Fruit fly (Drosophila melanogaster): ENCODE data around the gene Ulp1.
A peak's percentile ranks its signal among the peaks of the same experiment; 100 is the strongest.

Gene Ulp1

DNA sequence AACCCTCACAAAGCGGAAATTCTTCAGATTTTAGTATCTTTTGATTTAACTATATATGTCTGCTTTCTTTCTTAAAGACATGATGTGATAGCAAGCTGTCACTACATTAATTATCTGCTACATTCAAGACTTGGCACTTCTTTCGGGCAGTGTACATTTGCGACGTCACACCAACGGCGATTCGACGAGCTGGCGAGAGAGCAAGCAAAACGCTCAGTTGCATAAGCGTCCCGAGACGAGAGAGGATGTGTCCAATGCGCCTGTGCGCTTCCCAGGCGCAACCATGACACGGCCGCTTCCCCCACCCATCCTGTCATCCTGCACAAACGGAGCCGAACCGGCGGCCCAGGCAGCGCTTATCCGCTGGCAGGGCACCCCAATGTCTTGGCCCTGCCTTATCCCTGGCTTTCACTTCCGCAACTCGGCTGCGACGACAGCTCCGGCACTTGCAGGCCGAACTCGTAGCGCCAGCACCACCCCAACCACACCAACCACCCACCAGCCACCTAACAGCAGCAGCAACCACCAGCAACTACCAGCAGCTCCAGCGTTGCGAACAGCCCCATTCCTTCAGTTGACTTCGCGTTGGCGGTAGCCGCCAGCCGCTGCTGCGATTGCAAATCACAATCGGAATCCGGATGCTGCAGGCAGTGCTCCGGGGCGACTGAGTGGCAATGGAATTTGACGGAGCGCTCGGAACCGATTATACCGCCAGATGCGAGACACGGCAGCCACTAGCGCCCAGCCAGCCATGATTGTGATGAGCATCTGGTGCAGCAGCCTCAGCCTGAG is 40.6 kb upstream of the Ulp1 start, which contains the start of gene Hs3st-B (continued):
- TF ChIP-seq pum (GFP tag; optimal IDR thresholded peaks at IDR 0.05) = no peak
- TF ChIP-seq z (GFP tag; IDR thresholded peaks at IDR 0.05) = no peak
- no peak for TF ChIP-seq Dek (tag; optimal IDR thresholded peaks at IDR 0.05)
- no peak for TF ChIP-seq CG14441 (GFP tag; IDR thresholded peaks at IDR 0.05)
- no peak for TF ChIP-seq CG8290 (GFP tag; optimal IDR thresholded peaks at IDR 0.05)
- TF ChIP-seq CG8290 (tag; optimal IDR thresholded peaks at IDR 0.05) = peak in 1 of 2 experiments; percentile 46
- TF ChIP-seq Med (GFP tag) = peak; percentile 78
- TF ChIP-seq Hr78 (GFP tag; optimal IDR thresholded peaks at IDR 0.05) = no peak
- TF ChIP-seq CG1647 (GFP tag; optimal IDR thresholded peaks at IDR 0.05) = no peak
- no peak for TF ChIP-seq BEAF-32 (GFP tag; optimal IDR thresholded peaks at IDR 0.05)
- no peak for TF ChIP-seq Hr3 (GFP tag; optimal IDR thresholded peaks at IDR 0.05)
- TF ChIP-seq Neu2 (GFP tag; optimal IDR thresholded peaks at IDR 0.05; ENCODE audit: borderline replicate concordance) = no peak
- no peak for TF ChIP-seq aop (GFP tag; IDR thresholded peaks at IDR 0.05)
- no peak for TF ChIP-seq Ravus (GFP tag; IDR thresholded peaks at IDR 0.05)
- TF ChIP-seq CG7987 (GFP tag; optimal IDR thresholded peaks at IDR 0.05) = no peak
- TF ChIP-seq Awh (GFP tag; IDR thresholded peaks at IDR 0.05) = no peak
- TF ChIP-seq D19B (GFP tag; optimal IDR thresholded peaks at IDR 0.05) = no peak
- TF ChIP-seq Sox100B (GFP tag; optimal IDR thresholded peaks at IDR 0.05) = no peak
- TF ChIP-seq HmgZ (tag; optimal IDR thresholded peaks at IDR 0.05) = peak; percentile 12
- no peak for TF ChIP-seq cg (GFP tag; optimal IDR thresholded peaks at IDR 0.05)
- no peak for TF ChIP-seq sob (GFP tag; IDR thresholded peaks at IDR 0.05)
- TF ChIP-seq NfI (GFP tag; optimal IDR thresholded peaks at IDR 0.05) = no peak
- TF ChIP-seq CG1024 (GFP tag; IDR thresholded peaks at IDR 0.05) = no peak
- TF ChIP-seq vvl (GFP tag; IDR thresholded peaks at IDR 0.05) = no peak; the same call in 1 of the 2 replicates
- TF ChIP-seq CG3726 (GFP tag; IDR thresholded peaks at IDR 0.05) = no peak
- no peak for TF ChIP-seq CG5180 (GFP tag; optimal IDR thresholded peaks at IDR 0.05)
- no peak for TF ChIP-seq fu2 (GFP tag; optimal IDR thresholded peaks at IDR 0.05)
- no peak for TF ChIP-seq CG16813 (GFP tag; IDR thresholded peaks at IDR 0.05; ENCODE audit: partially characterized antibody)
- peak; percentile 48 for TF ChIP-seq Deaf1 (tag; optimal IDR thresholded peaks at IDR 0.05)
- TF ChIP-seq ci (GFP tag; IDR thresholded peaks at IDR 0.05) = peak; percentile 6; the same call in 1 of the 3 replicates
- no peak for TF ChIP-seq ham (GFP tag; IDR thresholded peaks at IDR 0.05)
- no peak for TF ChIP-seq CG14965 (GFP tag; optimal IDR thresholded peaks at IDR 0.05; ENCODE audit: borderline replicate concordance)
- TF ChIP-seq Fer1 (GFP tag; optimal IDR thresholded peaks at IDR 0.05) = peak; percentile 59
- TF ChIP-seq CG9215 (GFP tag; IDR thresholded peaks at IDR 0.05) = no peak
- peak; percentile 32 for TF ChIP-seq CG2120 (GFP tag; optimal IDR thresholded peaks at IDR 0.05)
- TF ChIP-seq Atf6 (GFP tag; IDR thresholded peaks at IDR 0.05) = 0 out of 2 replicates have a peak, but pooled peaks have one; percentile 9
- TF ChIP-seq CG6813 (GFP tag; optimal IDR thresholded peaks at IDR 0.05) = no peak
- TF ChIP-seq sens (GFP tag) = peak; percentile 69
- no peak for TF ChIP-seq CG10366 (GFP tag; IDR thresholded peaks at IDR 0.05)
- TF ChIP-seq Rfx (GFP tag; IDR thresholded peaks at IDR 0.05) = peak; percentile 30; the same call in 1 of the 2 replicates
- no peak for TF ChIP-seq salm (tag; optimal IDR thresholded peaks at IDR 0.05)
- TF ChIP-seq fd102C (GFP tag; optimal IDR thresholded peaks at IDR 0.05) = no peak
- TF ChIP-seq Atf-2 (GFP tag; optimal IDR thresholded peaks at IDR 0.05) = no peak
- TF ChIP-seq Elba2 (GFP tag; optimal IDR thresholded peaks at IDR 0.05) = no peak
- TF ChIP-seq dan (GFP tag; IDR thresholded peaks at IDR 0.05) = no peak
- no peak for TF ChIP-seq ato (GFP tag; IDR thresholded peaks at IDR 0.05; ENCODE audit: partially characterized antibody)
- TF ChIP-seq ind (GFP tag; optimal IDR thresholded peaks at IDR 0.05) = no peak
- no peak for TF ChIP-seq wdn (GFP tag; IDR thresholded peaks at IDR 0.05)
- TF ChIP-seq CTCF (GFP tag; optimal IDR thresholded peaks at IDR 0.05) = no peak
- no peak for TF ChIP-seq gem (tag; optimal IDR thresholded peaks at IDR 0.05)
- no peak for TF ChIP-seq grn (GFP tag; optimal IDR thresholded peaks at IDR 0.05)

Measured in whole organism, embryonic.